Worm (Caenorhabditis elegans): Measurements from ENCODE around the gene tpan-1.

The tpan-1 gene

ce11 chrV:20778257-20778697 is 11.0 kb upstream of the tpan-1 start (continued):
- TF ChIP-seq swsn-7 (tag; optimal IDR thresholded peaks at IDR 0.05) = peak; percentile 100
- peak; percentile 97 for TF ChIP-seq nhr-90 (tag; optimal IDR thresholded peaks at IDR 0.05; ENCODE audit: poor library complexity)
- TF ChIP-seq blmp-1 (tag; optimal IDR thresholded peaks at IDR 0.05) = peak; percentile 69
- TF ChIP-seq nhr-28 (tag; optimal IDR thresholded peaks at IDR 0.05) = no peak
- TF ChIP-seq aly-2 (tag; optimal IDR thresholded peaks at IDR 0.05) = peak; percentile 67
- TF ChIP-seq sptf-1 (tag; optimal IDR thresholded peaks at IDR 0.05) = no peak
- peak; percentile 100 for TF ChIP-seq snu-23 (GFP tag; optimal IDR thresholded peaks at IDR 0.05)
- TF ChIP-seq lin-35 (GFP tag; optimal IDR thresholded peaks at IDR 0.05) = peak; percentile 87 to 92
- peak; percentile 100 for TF ChIP-seq fkh-8 (tag; optimal IDR thresholded peaks at IDR 0.05)
- TF ChIP-seq ets-5 (GFP tag; IDR thresholded peaks at IDR 0.05) = no peak
- TF ChIP-seq nhr-237 (tag; optimal IDR thresholded peaks at IDR 0.05) = peak; percentile 94
- TF ChIP-seq egl-13 (tag; optimal IDR thresholded peaks at IDR 0.05) = peak; percentile 98
- peak; percentile 91 for TF ChIP-seq lin-39 (tag; optimal IDR thresholded peaks at IDR 0.05)
- TF ChIP-seq skn-1 (tag; optimal IDR thresholded peaks at IDR 0.05) = peak; percentile 94
- no peak for TF ChIP-seq F16B12.6 (tag; optimal IDR thresholded peaks at IDR 0.05)
- peak; percentile 94 to 95 for TF ChIP-seq lsy-2 (tag; optimal IDR thresholded peaks at IDR 0.05)
- TF ChIP-seq nhr-84 (tag; optimal IDR thresholded peaks at IDR 0.05) = no peak
- peak; percentile 90 for TF ChIP-seq pqm-1 (tag; optimal IDR thresholded peaks at IDR 0.05)
- TF ChIP-seq vab-15 (tag; optimal IDR thresholded peaks at IDR 0.05) = peak; percentile 84
- peak; percentile 78 for TF ChIP-seq zag-1 (tag; optimal IDR thresholded peaks at IDR 0.05)
- peak in 1 of 2 experiments; percentile 95 for TF ChIP-seq ztf-11 (tag; optimal IDR thresholded peaks at IDR 0.05)
- TF ChIP-seq unc-30 (tag; optimal IDR thresholded peaks at IDR 0.05) = peak; percentile 58
- no peak for TF ChIP-seq ceh-90 (tag; optimal IDR thresholded peaks at IDR 0.05)
- TF ChIP-seq jun-1 (tag; optimal IDR thresholded peaks at IDR 0.05) = peak; percentile 96
- peak; percentile 94 for TF ChIP-seq mef-2 (tag; optimal IDR thresholded peaks at IDR 0.05)
- peak; percentile 41 to 98 for TF ChIP-seq egl-27 (tag; optimal IDR thresholded peaks at IDR 0.05)
- peak; percentile 90 for TF ChIP-seq lir-3 (tag; optimal IDR thresholded peaks at IDR 0.05; ENCODE audit: poor library complexity)
- TF ChIP-seq pag-3 (tag; optimal IDR thresholded peaks at IDR 0.05; ENCODE audit: borderline replicate concordance, insufficient read depth) = no peak
- TF ChIP-seq fos-1 (tag; optimal IDR thresholded peaks at IDR 0.05) = peak; percentile 95
- TF ChIP-seq nhr-85 (tag) = peak; percentile 99
- TF ChIP-seq dpl-1 (GFP tag; optimal IDR thresholded peaks at IDR 0.05) = peak; percentile 70 to 75 (median 71)
- TF ChIP-seq efl-3 (GFP tag; optimal IDR thresholded peaks at IDR 0.05) = peak; percentile 58

- TF ChIP-seq nhr-20 (tag; optimal IDR thresholded peaks at IDR 0.05) (no peak), nhr-71 (tag; optimal IDR thresholded peaks at IDR 0.05) (no peak), hpl-2 (GFP tag; optimal IDR thresholded peaks at IDR 0.05) (no peak), hlh-17 (GFP tag; optimal IDR thresholded peaks at IDR 0.05; ENCODE audit: borderline replicate concordance) (no peak), fos-1 (tag; optimal IDR thresholded peaks at IDR 0.05) (no peak), dsc-1 (tag; optimal IDR thresholded peaks at IDR 0.05) (no peak), efl-3 (GFP tag; optimal IDR thresholded peaks at IDR 0.05) (no peak), grh-1 (GFP tag; IDR thresholded peaks at IDR 0.05) (no peak), egl-13 (tag; optimal IDR thresholded peaks at IDR 0.05) (no peak), mdl-1 (tag; optimal IDR thresholded peaks at IDR 0.05) (no peak), elt-2 (tag; optimal IDR thresholded peaks at IDR 0.05) (peak; percentile 2), lin-35 (GFP tag; optimal IDR thresholded peaks at IDR 0.05) (peak in 1 of 2 experiments; percentile 23), mep-1 (tag; optimal IDR thresholded peaks at IDR 0.05) (peak; percentile 21), ceh-82 (tag; optimal IDR thresholded peaks at IDR 0.05) (no peak), fkh-10 (GFP tag; optimal IDR thresholded peaks at IDR 0.05) (no peak), lir-3 (tag; optimal IDR thresholded peaks at IDR 0.05; ENCODE audit: poor library complexity) (no peak), hlh-4 (tag; optimal IDR thresholded peaks at IDR 0.05) (no peak), ztf-4 (tag; optimal IDR thresholded peaks at IDR 0.05) (peak; percentile 32), lin-13 (GFP tag; optimal IDR thresholded peaks at IDR 0.05) (no peak), tbx-2 (tag; optimal IDR thresholded peaks at IDR 0.05) (no peak), snu-23 (GFP tag; optimal IDR thresholded peaks at IDR 0.05) (no peak), skn-1 (tag; optimal IDR thresholded peaks at IDR 0.05) (peak; percentile 6), pqm-1 (tag; optimal IDR thresholded peaks at IDR 0.05) (no peak), jun-1 (tag; optimal IDR thresholded peaks at IDR 0.05) (no peak), isw-1 (GFP tag; IDR thresholded peaks at IDR 0.05) (no peak), zag-1 (tag; optimal IDR thresholded peaks at IDR 0.05) (no peak), sox-4 (tag; optimal IDR thresholded peaks at IDR 0.05) (no peak), swsn-7 (tag; optimal IDR thresholded peaks at IDR 0.05) (no peak), nhr-76 (tag; optimal IDR thresholded peaks at IDR 0.05) (no peak), nhr-11 (tag; optimal IDR thresholded peaks at IDR 0.05) (no peak)
These were observed 10.4 kb upstream of the tpan-1 start for ce11 chrV:20778886-20779285.

All from whole organism, L1 larva.